Fruit fly (Drosophila melanogaster): ENCODE measurements around the gene CG11562.

Gene CG11562

DNA sequence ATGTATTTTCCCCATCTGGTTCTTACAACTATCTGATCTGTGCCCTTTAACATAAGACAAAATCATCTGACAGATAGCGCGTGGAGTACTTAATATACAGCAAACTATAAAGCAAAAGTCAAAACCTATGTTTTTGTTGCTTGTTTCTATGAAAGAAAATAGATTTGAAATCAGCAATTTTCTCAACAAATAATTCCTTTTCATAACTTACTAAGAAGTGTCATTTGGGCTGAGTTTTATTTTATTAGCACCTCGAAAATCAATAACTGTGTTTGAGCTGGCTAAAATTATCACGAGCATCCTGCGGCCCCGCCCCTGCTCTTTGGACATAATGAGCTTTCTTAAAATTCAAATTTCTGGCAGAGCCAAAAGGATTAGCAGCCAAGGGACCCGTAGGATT lies 40.0 kb downstream of the CG11562 start, which contains the start of gene CG31921:
Gene CG31921 (minus strand): TSS at position 101 of the 400 bp plus-strand sequence.
- TF ChIP-seq CG8478 (optimal IDR thresholded peaks at IDR 0.05) (no peak), CTCF (optimal IDR thresholded peaks at IDR 0.05) (no peak)

All from S2 (cell line).